Worm (Caenorhabditis elegans) whole organism, L4 larva: Measurements from ENCODE around the gene gcy-12.

Experiments used
- F10B5.3 ChIP-seq: sonication (generic microtip); optimal IDR thresholded peaks from 2 replicates; lab custom pipeline; 2016; ENCODE audit warnings: mild to moderate bottlenecking, missing genetic modification characterization, missing compliant biosample characterization
- F37D6.2 ChIP-seq: sonication (generic microtip); optimal IDR thresholded peaks from 2 replicates; lab custom pipeline; 2016; ENCODE audit warnings: mild to moderate bottlenecking, missing genetic modification characterization, missing compliant biosample characterization
- F49E8.2 ChIP-seq: sonication (generic microtip); optimal IDR thresholded peaks from 2 replicates; lab custom pipeline; 2016; ENCODE audit warnings: missing compliant biosample characterization, mild to moderate bottlenecking, missing genetic modification characterization, borderline replicate concordance
- T20F7.1 ChIP-seq: fragments of 200-800 bp; sonication (Bioruptor generic); optimal IDR thresholded peaks from 2 replicates; lab custom pipeline; 2018; ENCODE audit warnings: mild to moderate bottlenecking, missing genetic modification characterization, missing compliant biosample characterization
- T26A8.4 ChIP-seq: fragments of 200-800 bp; sonication (Bioruptor generic); IDR thresholded peaks from 2 replicates; pipeline ENCODE4 v1.3.6; 2022; ENCODE audit warnings: missing genetic modification characterization, missing compliant biosample characterization
- Y48G9A.11 ChIP-seq: fragments of 200-800 bp; sonication (Bioruptor generic); IDR thresholded peaks from 2 replicates; pipeline ENCODE4 v1.3.6; 2022; ENCODE audit warnings: missing genetic modification reagents, missing genetic modification characterization, missing compliant biosample characterization
- Y5F2A.4 ChIP-seq: fragments of 200-800 bp; sonication (Bioruptor generic); optimal IDR thresholded peaks from 2 replicates; lab custom pipeline; 2018; ENCODE audit warnings: mild to moderate bottlenecking, missing genetic modification characterization, missing compliant biosample characterization
- ZK337.2 ChIP-seq: fragments of 200-800 bp; sonication (Bioruptor generic); IDR thresholded peaks from 2 replicates; pipeline ENCODE4 v1.3.6; 2022; ENCODE audit warnings: missing genetic modification reagents, missing genetic modification characterization, missing compliant biosample characterization
- aha-1 ChIP-seq: fragments of 150-350 bp; peaks from one replicate; lab custom pipeline; 2014; ENCODE audit warnings: missing biosample characterization, missing genetic modification characterization
- ceh-28 ChIP-seq: fragments of 150-350 bp; optimal IDR thresholded peaks from 2 replicates; lab custom pipeline; 2014; ENCODE audit warnings: missing biosample characterization, missing genetic modification reagents, missing genetic modification characterization
- ceh-32 ChIP-seq: sonication (generic microtip); optimal IDR thresholded peaks from 2 replicates; lab custom pipeline; 2016; ENCODE audit warnings: mild to moderate bottlenecking, missing genetic modification characterization, missing compliant biosample characterization; ENCODE audit not compliant: poor library complexity
- ceh-62 ChIP-seq: sonication (generic microtip); optimal IDR thresholded peaks from 2 replicates; lab custom pipeline; 2017; ENCODE audit warnings: missing biosample characterization, missing genetic modification characterization
- ceh-82 ChIP-seq: sonication (generic microtip); optimal IDR thresholded peaks from 2 replicates; lab custom pipeline; 2017; ENCODE audit warnings: missing biosample characterization, missing genetic modification characterization
- cey-2 ChIP-seq: sonication (generic microtip); optimal IDR thresholded peaks from 3 replicates; lab custom pipeline; 2017; ENCODE audit warnings: missing genetic modification characterization, mild to moderate bottlenecking, missing compliant biosample characterization, antibody characterized with exemption, borderline replicate concordance; ENCODE audit not compliant: insufficient read depth
- daf-12 ChIP-seq: fragments of 150-350 bp; optimal IDR thresholded peaks from 2 replicates; lab custom pipeline; 2014; ENCODE audit warnings: missing biosample characterization, missing genetic modification reagents, missing genetic modification characterization
- daf-16 ChIP-seq, 3 experiments: sonication (generic microtip); optimal IDR thresholded peaks; 2 replicates each; lab custom pipeline; 2016 to 2017; ENCODE audit warnings: missing genetic modification characterization in 3 of 3, missing genetic modification reagents in 3 of 3, mild to moderate bottlenecking in 2 of 3, missing compliant biosample characterization in 2 of 3, missing biosample characterization in 1 of 3, moderate library complexity in 1 of 3
- dmd-6 ChIP-seq: fragments of 200-800 bp; sonication (Bioruptor generic); IDR thresholded peaks from 2 replicates; pipeline ENCODE4 v1.3.6; 2022; ENCODE audit warnings: missing genetic modification reagents, missing genetic modification characterization, missing compliant biosample characterization
- dve-1 ChIP-seq: sonication (generic microtip); optimal IDR thresholded peaks from 2 replicates; lab custom pipeline; 2017; ENCODE audit warnings: antibody characterized with exemption, mild to moderate bottlenecking, missing genetic modification characterization, missing compliant biosample characterization; ENCODE audit not compliant: insufficient read depth
- egl-27 ChIP-seq: sonication (generic microtip); optimal IDR thresholded peaks from 3 replicates; lab custom pipeline; 2017; ENCODE audit warnings: missing biosample characterization, missing genetic modification reagents, missing genetic modification characterization
- fkh-10 ChIP-seq: fragments of 150-350 bp; optimal IDR thresholded peaks from 2 replicates; lab custom pipeline; 2014; ENCODE audit warnings: missing biosample characterization, missing genetic modification reagents, missing genetic modification characterization
- hmg-1.1 ChIP-seq: fragments of 200-800 bp; sonication (Bioruptor generic); IDR thresholded peaks from 2 replicates; pipeline ENCODE4 v1.3.6; 2022; ENCODE audit warnings: missing genetic modification reagents, missing genetic modification characterization, missing compliant biosample characterization
- lin-39 ChIP-seq: fragments of 150-350 bp; optimal IDR thresholded peaks from 2 replicates; lab custom pipeline; 2014; ENCODE audit warnings: missing biosample characterization, missing genetic modification reagents, missing genetic modification characterization
- lir-3 ChIP-seq: sonication (generic microtip); optimal IDR thresholded peaks from 2 replicates; lab custom pipeline; 2016; ENCODE audit warnings: mild to moderate bottlenecking, missing genetic modification characterization, missing compliant biosample characterization
- madf-5 ChIP-seq, 2 experiments: fragments of 200-800 bp; sonication (Bioruptor generic); IDR thresholded peaks; 2 replicates each; pipeline ENCODE4 v1.3.6; 2022; ENCODE audit warnings: missing compliant biosample characterization in 2 of 2, missing genetic modification characterization in 2 of 2
- mep-1 ChIP-seq: fragments of 150-350 bp; sonication (generic microtip); optimal IDR thresholded peaks from 3 replicates; lab custom pipeline; 2014; ENCODE audit warnings: missing biosample characterization, missing genetic modification characterization
- mes-2 ChIP-seq: sonication (generic microtip); optimal IDR thresholded peaks from 2 replicates; lab custom pipeline; 2016; ENCODE audit warnings: missing genotype, mild to moderate bottlenecking, missing genetic modification characterization, missing compliant biosample characterization; ENCODE audit not compliant: poor library complexity, severe bottlenecking
- mxl-3 ChIP-seq: fragments of 200-800 bp; sonication (Bioruptor generic); optimal IDR thresholded peaks from 2 replicates; lab custom pipeline; 2018; ENCODE audit warnings: mild to moderate bottlenecking, missing genetic modification characterization, missing compliant biosample characterization
- nhr-102 ChIP-seq: sonication (generic microtip); optimal IDR thresholded peaks from 2 replicates; lab custom pipeline; 2016; ENCODE audit warnings: mild to moderate bottlenecking, missing genetic modification characterization, moderate library complexity, missing compliant biosample characterization
- nhr-28 ChIP-seq: fragments of 150-350 bp; optimal IDR thresholded peaks from 2 replicates; lab custom pipeline; 2014; ENCODE audit warnings: missing biosample characterization, missing genetic modification characterization
- nhr-48 ChIP-seq: sonication (generic microtip); optimal IDR thresholded peaks from 2 replicates; lab custom pipeline; 2016; ENCODE audit warnings: mild to moderate bottlenecking, missing genetic modification characterization, missing compliant biosample characterization
- nhr-6 ChIP-seq: fragments of 150-350 bp; optimal IDR thresholded peaks from 2 replicates; lab custom pipeline; 2014; ENCODE audit warnings: missing biosample characterization, missing genetic modification characterization
- pha-4 ChIP-seq, 2 experiments: fragments of 150-350 bp in 1 of 2; fragments of 200-800 bp in 1 of 2; sonication (Bioruptor generic) in 1 of 2; IDR thresholded peaks in 1 of 2; optimal IDR thresholded peaks in 1 of 2; 2 replicates each; pipeline versions ENCODE4 v1.3.6 to Lab custom; 2014 to 2022; ENCODE audit warnings: missing genetic modification characterization in 2 of 2, missing genetic modification reagents in 2 of 2, missing biosample characterization in 1 of 2, missing compliant biosample characterization in 1 of 2
- rbr-2 ChIP-seq: sonication (generic microtip); optimal IDR thresholded peaks from 2 replicates; lab custom pipeline; 2016; ENCODE audit warnings: missing genotype, missing genetic modification characterization, missing compliant biosample characterization
- saeg-2 ChIP-seq: fragments of 200-800 bp; sonication (Bioruptor generic); IDR thresholded peaks from 2 replicates; pipeline ENCODE4 v1.3.6; 2022; ENCODE audit warnings: missing genetic modification reagents, missing genetic modification characterization, missing compliant biosample characterization
- unc-62 ChIP-seq, 3 experiments: fragments of 150-350 bp in 1 of 3; sonication (generic microtip); optimal IDR thresholded peaks in 2 of 3; peaks in 1 of 3; 1 replicate in 1 of 3; 2 replicates in 2 of 3; lab custom pipeline; 2014 to 2017; ENCODE audit warnings: missing biosample characterization in 3 of 3, missing genetic modification characterization in 3 of 3, missing genetic modification reagents in 3 of 3, missing genotype in 1 of 3
- vab-7 ChIP-seq: fragments of 200-800 bp; sonication (Bioruptor generic); IDR thresholded peaks from 2 replicates; pipeline ENCODE4 v1.3.6; 2022; ENCODE audit warnings: missing genetic modification reagents, missing genetic modification characterization, missing compliant biosample characterization
- zfp-2 ChIP-seq: sonication (generic microtip); optimal IDR thresholded peaks from 2 replicates; lab custom pipeline; 2016; ENCODE audit warnings: mild to moderate bottlenecking, missing genetic modification characterization, missing compliant biosample characterization
- ztf-11 ChIP-seq: fragments of 150-350 bp; optimal IDR thresholded peaks from 2 replicates; lab custom pipeline; 2014; ENCODE audit warnings: missing biosample characterization, missing genetic modification characterization
- ztf-7 ChIP-seq: fragments of 150-350 bp; optimal IDR thresholded peaks from 2 replicates; lab custom pipeline; 2014; ENCODE audit warnings: missing biosample characterization, missing genetic modification characterization

The gcy-12 gene

ce11 chrII:5282740-5283281, 29.0 kb upstream of the gcy-12 start (continued):
- TF ChIP-seq fkh-10 (GFP tag; lab: Kevin White, UChicago) (no peak), nhr-28 (tag; lab: Kevin White, UChicago) (peak; percentile 70), lin-39 (tag; lab: Kevin White, UChicago) (no peak), ceh-28 (tag; lab: Kevin White, UChicago) (no peak), cey-2 (tag; lab: Kevin White, UChicago) (peak; percentile 49), dmd-6 (GFP tag; lab: Robert Waterston, UW) (peak; percentile 39; the same call in 1 of the 2 replicates), vab-7 (GFP tag; lab: Robert Waterston, UW) (no peak), aha-1 (tag; lab: Kevin White, UChicago) (peak; percentile 23)

ce11 chrII:5285029-5285428, 26.8 kb upstream of the gcy-12 start, which contains the start of gene gur-5:
TSS of gene gur-5 (plus strand) at chrII:5285329.
- peak in 1 of 2 experiments; percentile 20 for TF ChIP-seq unc-62 (GFP tag; optimal IDR thresholded peaks at IDR 0.05 in 1 of 2; lab: Kevin White, UChicago)
- no peak for TF ChIP-seq unc-62 (tag; optimal IDR thresholded peaks at IDR 0.05; lab: Kevin White, UChicago)
- no peak for TF ChIP-seq F49E8.2 (tag; lab: Kevin White, UChicago)

ce11 chrII:5289142-5289541, 22.7 kb upstream of the gcy-12 start, which contains the start of gene ZK622.5:
TSS of gene ZK622.5 (plus strand) at chrII:5289442.
- TF ChIP-seq saeg-2 (GFP tag; lab: Robert Waterston, UW) (no peak), ztf-11 (no peak), Y48G9A.11 (GFP tag; lab: Robert Waterston, UW) (no peak), nhr-6 (tag; lab: Kevin White, UChicago) (no peak), unc-62 (GFP tag; optimal IDR thresholded peaks at IDR 0.05 in 1 of 2; lab: Kevin White, UChicago) (no peak), unc-62 (tag; optimal IDR thresholded peaks at IDR 0.05; lab: Kevin White, UChicago) (no peak), dve-1 (tag; lab: Kevin White, UChicago) (peak; percentile 25), mep-1 (tag; lab: Kevin White, UChicago) (no peak)
- TF ChIP-seq, all 104 proteins: peak for 1

ce11 chrII:5291051-5291450, 20.8 kb upstream of the gcy-12 start:
- TF ChIP-seq fkh-10 (GFP tag; lab: Kevin White, UChicago) (no peak), pha-4 (GFP tag; IDR thresholded peaks at IDR 0.05; lab: Robert Waterston, UW) (no peak), pha-4 (tag; optimal IDR thresholded peaks at IDR 0.05; lab: Kevin White, UChicago) (no peak), hmg-1.1 (0 out of 2 replicates have a peak, but pooled peaks have one; percentile 6), nhr-48 (tag; lab: Kevin White, UChicago) (no peak), aha-1 (tag; lab: Kevin White, UChicago) (peak; percentile 57), nhr-102 (tag; lab: Kevin White, UChicago) (no peak), ceh-32 (tag; lab: Kevin White, UChicago) (no peak), mxl-3 (GFP tag; lab: Kevin White, UChicago) (no peak), ztf-7 (no peak), F10B5.3 (tag; lab: Kevin White, UChicago) (no peak)

ce11 chrII:5292226-5292752, 19.6 kb upstream of the gcy-12 start, which contains the start of gene ZK622.4:
TSS of gene ZK622.4 (plus strand) at chrII:5292702.
- peak; percentile 26 for TF ChIP-seq F37D6.2
- no peak for TF ChIP-seq zfp-2 (tag; lab: Kevin White, UChicago)
- TF ChIP-seq vab-7 (GFP tag; lab: Robert Waterston, UW), result peak; percentile 82
- peak; percentile 38 for TF ChIP-seq lir-3 (tag; lab: Kevin White, UChicago)
- TF ChIP-seq aha-1 (tag; lab: Kevin White, UChicago), result no peak
- no peak for TF ChIP-seq daf-12
- peak; percentile 15 to 79 for TF ChIP-seq daf-16 (GFP tag; optimal IDR thresholded peaks at IDR 0.05; lab: Kevin White, UChicago)
- TF ChIP-seq daf-16 (tag; optimal IDR thresholded peaks at IDR 0.05; lab: Kevin White, UChicago), result peak; percentile 66
- TF ChIP-seq T20F7.1 (GFP tag; lab: Kevin White, UChicago), result peak; percentile 28
- TF ChIP-seq madf-5 (GFP tag; IDR thresholded peaks at IDR 0.05; lab: Robert Waterston, UW), result peak; percentile 41 to 80; a peak in 1 of 4 replicates
- peak; percentile 35 for TF ChIP-seq ztf-7
- TF ChIP-seq egl-27, result no peak
- TF ChIP-seq T26A8.4 (GFP tag; lab: Robert Waterston, UW), result peak; percentile 76; the same call in 1 of the 2 replicates
- TF ChIP-seq ceh-82, result no peak
- TF ChIP-seq rbr-2 (tag; lab: Kevin White, UChicago), result peak; percentile 62
- no peak for TF ChIP-seq ceh-62
- TF ChIP-seq ZK337.2 (GFP tag; lab: Robert Waterston, UW), result peak; percentile 58
- TF ChIP-seq mes-2 (tag; lab: Kevin White, UChicago), result peak; percentile 72
- peak; percentile 14 for TF ChIP-seq Y5F2A.4 (GFP tag; lab: Kevin White, UChicago)
- TF ChIP-seq nhr-48 (tag; lab: Kevin White, UChicago), result peak; percentile 64
